Fruit fly (Drosophila melanogaster) whole organism, embryonic: ENCODE results near the gene CG31223.
A peak's percentile ranks its signal among the peaks of the same experiment; 100 is the strongest.

Source experiments
- Antp ChIP-seq: fragments of 200-800 bp; sonication (Bioruptor generic); optimal IDR thresholded peaks from 3 replicates; lab custom pipeline; 2016; ENCODE audit warnings: missing biosample characterization, missing genetic modification characterization
- Atf6 ChIP-seq: fragments of 200-800 bp; sonication (Bioruptor generic); IDR thresholded peaks from 2 replicates; pipeline ENCODE4 v1.3.6; 2022; ENCODE audit warnings: missing biosample characterization, missing genetic modification characterization
- CG10267 ChIP-seq: fragments of 200-800 bp; sonication (Bioruptor generic); optimal IDR thresholded peaks from 2 replicates; lab custom pipeline; 2018; ENCODE audit warnings: missing biosample characterization, mild to moderate bottlenecking, missing genetic modification characterization, moderate library complexity
- CG10462 ChIP-seq: fragments of 200-800 bp; sonication (Bioruptor generic); optimal IDR thresholded peaks from 2 replicates; lab custom pipeline; 2016; ENCODE audit warnings: missing biosample characterization, missing genetic modification characterization
- CG10654 ChIP-seq: fragments of 200-800 bp; sonication (Bioruptor generic); optimal IDR thresholded peaks from 2 replicates; lab custom pipeline; 2016; ENCODE audit warnings: missing biosample characterization, missing genetic modification characterization
- CG12299 ChIP-seq: fragments of 200-800 bp; sonication (Bioruptor generic); optimal IDR thresholded peaks from 2 replicates; lab custom pipeline; 2018; ENCODE audit warnings: missing biosample characterization, mild to moderate bottlenecking, missing genetic modification characterization
- CG12391 ChIP-seq: fragments of 200-800 bp; sonication (Bioruptor generic); optimal IDR thresholded peaks from 3 replicates; lab custom pipeline; 2018; ENCODE audit warnings: missing biosample characterization, mild to moderate bottlenecking, missing genetic modification characterization, moderate library complexity
- CG12744 ChIP-seq: fragments of 200-800 bp; sonication (Bioruptor generic); optimal IDR thresholded peaks from 2 replicates; lab custom pipeline; 2016; ENCODE audit warnings: missing biosample characterization, missing genetic modification characterization
- CG15696 ChIP-seq: fragments of 200-800 bp; sonication (Bioruptor generic); optimal IDR thresholded peaks from 2 replicates; lab custom pipeline; 2019; ENCODE audit warnings: missing biosample characterization, mild to moderate bottlenecking, missing genetic modification characterization, moderate library complexity
- CG1647 ChIP-seq: fragments of 200-800 bp; sonication (Bioruptor generic); optimal IDR thresholded peaks from 3 replicates; lab custom pipeline; 2016; ENCODE audit warnings: missing biosample characterization, missing genetic modification characterization
- CG17186 ChIP-seq: fragments of 200-800 bp; sonication (Bioruptor generic); optimal IDR thresholded peaks from 3 replicates; lab custom pipeline; 2017; ENCODE audit warnings: missing biosample characterization, missing genetic modification reagents, missing genetic modification characterization
- CG17385 ChIP-seq: fragments of 200-800 bp; sonication (Bioruptor generic); optimal IDR thresholded peaks from 3 replicates; lab custom pipeline; 2018; ENCODE audit warnings: missing biosample characterization, mild to moderate bottlenecking, missing genetic modification characterization
- CG17802 ChIP-seq: fragments of 200-800 bp; sonication (Bioruptor generic); optimal IDR thresholded peaks from 2 replicates; lab custom pipeline; 2018; ENCODE audit warnings: missing biosample characterization, mild to moderate bottlenecking, missing genetic modification characterization, moderate library complexity
- CG17829 ChIP-seq: fragments of 200-800 bp; optimal IDR thresholded peaks from 2 replicates; lab custom pipeline; 2019; ENCODE audit warnings: missing biosample characterization, mild to moderate bottlenecking, missing genetic modification characterization, moderate library complexity
- CG3163 ChIP-seq: fragments of 200-800 bp; sonication (Bioruptor generic); optimal IDR thresholded peaks from 3 replicates; lab custom pipeline; 2016; ENCODE audit warnings: missing biosample characterization, missing genetic modification characterization
- CG32767 ChIP-seq: fragments of 200-800 bp; sonication (Bioruptor generic); IDR thresholded peaks from 2 replicates; pipeline ENCODE4 v1.3.6; 2022; ENCODE audit warnings: missing biosample characterization, missing genetic modification characterization
- CG34224 ChIP-seq: fragments of 200-800 bp; sonication (Bioruptor generic); IDR thresholded peaks from 3 replicates; pipeline ENCODE4 v1.3.6; 2022; ENCODE audit warnings: missing biosample characterization, missing genetic modification characterization; ENCODE audit not compliant: partially characterized antibody
- CG34422 ChIP-seq: fragments of 200-800 bp; sonication (Bioruptor generic); IDR thresholded peaks from 3 replicates; pipeline ENCODE4 v1.3.6; 2022; ENCODE audit warnings: missing biosample characterization, missing genetic modification characterization
- CG5953 ChIP-seq: fragments of 200-800 bp; sonication (Bioruptor generic); IDR thresholded peaks from 2 replicates; pipeline ENCODE4 v1.3.6; 2022; ENCODE audit warnings: missing biosample characterization, missing genetic modification characterization
- CG6272 ChIP-seq: fragments of 200-800 bp; sonication (Bioruptor generic); IDR thresholded peaks from 2 replicates; pipeline ENCODE4 v1.3.6; 2022; ENCODE audit warnings: missing biosample characterization, missing genetic modification characterization
- CG6765 ChIP-seq: fragments of 200-800 bp; sonication (Bioruptor generic); optimal IDR thresholded peaks from 3 replicates; lab custom pipeline; 2017; ENCODE audit warnings: missing biosample characterization, mild to moderate bottlenecking, missing genetic modification characterization
- CG9797 ChIP-seq: fragments of 200-800 bp; sonication (Bioruptor generic); optimal IDR thresholded peaks from 3 replicates; lab custom pipeline; 2018; ENCODE audit warnings: missing biosample characterization, mild to moderate bottlenecking, missing genetic modification characterization
- CrebB ChIP-seq: fragments of 200-800 bp; sonication (Bioruptor generic); optimal IDR thresholded peaks from 3 replicates; lab custom pipeline; 2018; ENCODE audit warnings: missing biosample characterization, mild to moderate bottlenecking, missing genetic modification characterization
- D19B ChIP-seq: fragments of 200-800 bp; sonication (Bioruptor generic); optimal IDR thresholded peaks from 2 replicates; lab custom pipeline; 2017; ENCODE audit warnings: missing biosample characterization, mild to moderate bottlenecking, missing genetic modification characterization
- Dek ChIP-seq: fragments of 200-800 bp; sonication (Bioruptor generic); optimal IDR thresholded peaks from 3 replicates; lab custom pipeline; 2019; ENCODE audit warnings: missing biosample characterization, mild to moderate bottlenecking, missing genetic modification characterization, moderate library complexity
- Dfd ChIP-seq, 2 experiments: fragments of >200 bp; optimal IDR thresholded peaks; 2 replicates each; lab custom pipeline; 2017; ENCODE audit warnings: missing biosample characterization in 2 of 2, missing genetic modification characterization in 2 of 2
- Doc2 ChIP-seq: fragments of 200-800 bp; sonication (Bioruptor generic); IDR thresholded peaks from 2 replicates; pipeline ENCODE4 v1.3.6; 2022; ENCODE audit warnings: missing biosample characterization, missing genetic modification characterization
- Doc3 ChIP-seq: fragments of 200-800 bp; sonication (Bioruptor generic); IDR thresholded peaks from 3 replicates; pipeline ENCODE4 v1.3.6; 2022; ENCODE audit warnings: missing biosample characterization, missing genetic modification characterization; ENCODE audit not compliant: partially characterized antibody
- GATAe ChIP-seq: fragments of 200-800 bp; sonication (Bioruptor generic); conservative IDR thresholded peaks from 2 replicates; pipeline ENCODE4 v1.3.6; 2022; ENCODE audit warnings: missing biosample characterization, missing genetic modification characterization
- HmgD ChIP-seq: fragments of 200-800 bp; sonication (Bioruptor generic); optimal IDR thresholded peaks from 3 replicates; lab custom pipeline; 2016; ENCODE audit warnings: missing biosample characterization, missing genetic modification characterization
- Kr ChIP-seq: fragments of 200-800 bp; sonication (Bioruptor generic); optimal IDR thresholded peaks from 2 replicates; lab custom pipeline; 2017; ENCODE audit warnings: missing biosample characterization, mild to moderate bottlenecking, missing genetic modification characterization
- MBD-R2 ChIP-seq: fragments of 200-800 bp; sonication (Bioruptor generic); IDR thresholded peaks from 2 replicates; pipeline ENCODE4 v1.3.6; 2022; ENCODE audit warnings: missing biosample characterization, missing genetic modification characterization
- Mad ChIP-seq: fragments of 200-800 bp; sonication (Bioruptor generic); optimal IDR thresholded peaks from 2 replicates; lab custom pipeline; 2016; ENCODE audit warnings: missing biosample characterization, missing genetic modification characterization
- NC2β ChIP-seq: fragments of 200-800 bp; sonication (Bioruptor generic); optimal IDR thresholded peaks from 2 replicates; lab custom pipeline; 2016; ENCODE audit warnings: missing biosample characterization, missing genetic modification characterization
- NFAT ChIP-seq: fragments of 200-800 bp; sonication (Bioruptor generic); IDR thresholded peaks from 2 replicates; pipeline ENCODE4 v1.3.6; 2022; ENCODE audit warnings: missing biosample characterization, missing genetic modification characterization
- Rx ChIP-seq: fragments of 200-800 bp; sonication (Bioruptor generic); IDR thresholded peaks from 2 replicates; pipeline ENCODE4 v1.3.6; 2022; ENCODE audit warnings: missing biosample characterization, missing genetic modification characterization
- Side ChIP-seq: fragments of 200-800 bp; sonication (Bioruptor generic); optimal IDR thresholded peaks from 2 replicates; lab custom pipeline; 2016; ENCODE audit warnings: missing biosample characterization, missing genetic modification characterization
- ap ChIP-seq: fragments of 200-800 bp; sonication (Bioruptor generic); IDR thresholded peaks from 2 replicates; pipeline ENCODE4 v1.3.6; 2022; ENCODE audit warnings: missing biosample characterization, missing genetic modification characterization
- btn ChIP-seq: fragments of 200-800 bp; sonication (Bioruptor generic); optimal IDR thresholded peaks from 2 replicates; lab custom pipeline; 2016; ENCODE audit warnings: missing biosample characterization, missing genetic modification characterization
- dmrt11E ChIP-seq: fragments of 200-800 bp; sonication (Bioruptor generic); optimal IDR thresholded peaks from 3 replicates; lab custom pipeline; 2018; ENCODE audit warnings: missing biosample characterization, mild to moderate bottlenecking, missing genetic modification characterization, moderate library complexity
- emc ChIP-seq: fragments of 200-800 bp; sonication (Bioruptor generic); optimal IDR thresholded peaks from 2 replicates; lab custom pipeline; 2016; ENCODE audit warnings: missing biosample characterization, missing genetic modification characterization
- fd3F ChIP-seq: fragments of 200-800 bp; sonication (Bioruptor generic); optimal IDR thresholded peaks from 2 replicates; lab custom pipeline; 2018; ENCODE audit warnings: missing biosample characterization, mild to moderate bottlenecking, missing genetic modification characterization, moderate library complexity
- gt ChIP-seq: fragments of 200-800 bp; sonication (Bioruptor generic); IDR thresholded peaks from 2 replicates; pipeline ENCODE4 v1.3.6; 2022; ENCODE audit warnings: missing biosample characterization, missing genetic modification characterization
- ind ChIP-seq: fragments of 200-800 bp; sonication (Bioruptor generic); optimal IDR thresholded peaks from 3 replicates; lab custom pipeline; 2016; ENCODE audit warnings: missing biosample characterization, missing genetic modification characterization
- insv ChIP-seq, 2 experiments: fragments of 200-800 bp; sonication (Bioruptor generic); optimal IDR thresholded peaks; 3 replicates each; lab custom pipeline; 2016 to 2018; ENCODE audit warnings: missing biosample characterization in 2 of 2, missing genetic modification characterization in 2 of 2
- mam ChIP-seq: fragments of 200-800 bp; sonication (Bioruptor generic); optimal IDR thresholded peaks from 3 replicates; lab custom pipeline; 2016; ENCODE audit warnings: missing biosample characterization, missing genetic modification characterization
- run ChIP-seq: fragments of 200-800 bp; sonication (Bioruptor generic); optimal IDR thresholded peaks from 3 replicates; lab custom pipeline; 2018; ENCODE audit warnings: missing biosample characterization, mild to moderate bottlenecking, missing genetic modification characterization
- stwl ChIP-seq: fragments of 200-800 bp; sonication (Bioruptor generic); optimal IDR thresholded peaks from 3 replicates; lab custom pipeline; 2018; ENCODE audit warnings: missing biosample characterization, mild to moderate bottlenecking, missing genetic modification characterization, moderate library complexity
- trem ChIP-seq: fragments of 200-800 bp; optimal IDR thresholded peaks from 3 replicates; lab custom pipeline; 2019; ENCODE audit warnings: missing biosample characterization, mild to moderate bottlenecking, missing genetic modification characterization, moderate library complexity
- zen ChIP-seq: fragments of 200-800 bp; sonication (Bioruptor generic); optimal IDR thresholded peaks from 3 replicates; lab custom pipeline; 2018; ENCODE audit warnings: missing biosample characterization, mild to moderate bottlenecking, missing genetic modification characterization, moderate library complexity
- zf30C ChIP-seq: fragments of 200-800 bp; sonication (Bioruptor generic); optimal IDR thresholded peaks from 3 replicates; lab custom pipeline; 2018; ENCODE audit warnings: missing biosample characterization, mild to moderate bottlenecking, missing genetic modification characterization

The CG31223 gene

dm6 chr3R:20823704-20824454 lies 7.0 kb upstream of the CG31223 start, which contains the start of gene CG17272 (continued):
- no peak for TF ChIP-seq zf30C (GFP tag; lab: Kevin White, UChicago)
- TF ChIP-seq CG17385 (GFP tag; lab: Kevin White, UChicago) = no peak
- no peak for TF ChIP-seq CG15696 (tag; lab: Kevin White, UChicago)
- no peak for TF ChIP-seq btn (GFP tag; lab: Kevin White, UChicago)
- no peak for TF ChIP-seq CG12299 (tag; lab: Kevin White, UChicago)
- no peak for TF ChIP-seq CG1647 (GFP tag; lab: Kevin White, UChicago)
- TF ChIP-seq CG34422 = no peak
- TF ChIP-seq Doc2 (GFP tag; lab: Robert Waterston, UW) = no peak
- TF ChIP-seq ind = no peak
- no peak for TF ChIP-seq CG6765 (GFP tag; lab: Kevin White, UChicago)
- TF ChIP-seq Kr (GFP tag; lab: Kevin White, UChicago) = no peak
- TF ChIP-seq GATAe (GFP tag; lab: Robert Waterston, UW) = no peak; the same call in 1 of the 2 replicates
- no peak for TF ChIP-seq Antp (GFP tag; lab: Kevin White, UChicago)
- TF ChIP-seq Rx (GFP tag; lab: Robert Waterston, UW) = no peak
- no peak for TF ChIP-seq gt (GFP tag; lab: Robert Waterston, UW)
- no peak for TF ChIP-seq D19B
- peak; percentile 49 for TF ChIP-seq MBD-R2
- peak; percentile 12 for TF ChIP-seq CG12391
- TF ChIP-seq CG32767 = no peak
- TF ChIP-seq HmgD (GFP tag; lab: Kevin White, UChicago) = no peak
- TF ChIP-seq CG10267 = peak; percentile 31
- TF ChIP-seq NFAT (GFP tag; lab: Robert Waterston, UW) = no peak
- TF ChIP-seq CG10462 (GFP tag; lab: Kevin White, UChicago) = no peak
- no peak for TF ChIP-seq CG3163
- TF ChIP-seq CG17186 (GFP tag; lab: Kevin White, UChicago) = peak; percentile 22
- no peak for TF ChIP-seq CG12744 (GFP tag; lab: Kevin White, UChicago)
- no peak for TF ChIP-seq CG6272 (GFP tag; lab: Robert Waterston, UW)
- TF ChIP-seq fd3F (GFP tag; lab: Kevin White, UChicago) = no peak
- no peak for TF ChIP-seq CrebB (tag; lab: Kevin White, UChicago)
- peak; percentile 88 for TF ChIP-seq stwl (tag; lab: Kevin White, UChicago)
- TF ChIP-seq Side (GFP tag; lab: Kevin White, UChicago) = no peak
- no peak for TF ChIP-seq emc (GFP tag; lab: Kevin White, UChicago)
- TF ChIP-seq zen (tag; lab: Kevin White, UChicago) = peak; percentile 35
- no peak for TF ChIP-seq CG5953 (GFP tag; lab: Robert Waterston, UW)
- no peak for TF ChIP-seq Dfd (GFP tag; optimal IDR thresholded peaks at IDR 0.05; lab: Kevin White, UChicago)
- no peak for TF ChIP-seq mam
- TF ChIP-seq CG17829 = peak; percentile 9
- no peak for TF ChIP-seq dmrt11E (tag; lab: Kevin White, UChicago)
- no peak for TF ChIP-seq CG34224 (GFP tag; lab: Robert Waterston, UW)
- TF ChIP-seq CG9797 (GFP tag; lab: Kevin White, UChicago) = peak; percentile 76
- no peak for TF ChIP-seq Doc3 (GFP tag; lab: Robert Waterston, UW)
- no peak for TF ChIP-seq CG10654
- TF ChIP-seq run (tag; lab: Kevin White, UChicago) = no peak
- no peak for TF ChIP-seq Dek (tag; lab: Kevin White, UChicago)
- no peak for TF ChIP-seq Atf6 (GFP tag; lab: Robert Waterston, UW)
- TF ChIP-seq NC2β = no peak
- no peak for TF ChIP-seq insv (GFP tag; optimal IDR thresholded peaks at IDR 0.05; lab: Kevin White, UChicago)
- TF ChIP-seq Mad = no peak
- no peak for TF ChIP-seq CG17802 (tag; lab: Kevin White, UChicago)
- peak; percentile 69 for TF ChIP-seq trem (tag; lab: Kevin White, UChicago)
- TF ChIP-seq ap (GFP tag; lab: Robert Waterston, UW) = no peak
